Fruit fly (Drosophila melanogaster) whole organism, wandering third instar larva: ENCODE measurements around the gene CG33307.

ENCODE experiments used
- Abd-B ChIP-seq: fragments of >200 bp; optimal IDR thresholded peaks from 2 replicates; lab custom pipeline; 2017; ENCODE audit warnings: missing biosample characterization, missing genetic modification characterization
- CG32264 ChIP-seq: fragments of 200-800 bp; sonication (Bioruptor generic); optimal IDR thresholded peaks from 2 replicates; lab custom pipeline; 2016; ENCODE audit warnings: missing biosample characterization, missing genetic modification characterization
- CG9705 ChIP-seq: fragments of 200-800 bp; sonication (Bioruptor generic); optimal IDR thresholded peaks from 2 replicates; lab custom pipeline; 2018; ENCODE audit warnings: missing biosample characterization, mild to moderate bottlenecking, missing genetic modification characterization
- CrebA ChIP-seq: fragments of 200-800 bp; sonication (Bioruptor generic); optimal IDR thresholded peaks from 2 replicates; lab custom pipeline; 2016; ENCODE audit warnings: missing biosample characterization, mild to moderate bottlenecking, missing genetic modification characterization, borderline replicate concordance
- Dfd ChIP-seq: fragments of >200 bp; optimal IDR thresholded peaks from 2 replicates; lab custom pipeline; 2017; ENCODE audit warnings: missing biosample characterization, missing genetic modification characterization
- Dif ChIP-seq: fragments of 200-275, 200-300 bp; sonication (Bioruptor generic); optimal IDR thresholded peaks from 2 replicates; lab custom pipeline; 2018; ENCODE audit warnings: missing biosample characterization, missing genetic modification characterization; ENCODE audit not compliant: partially characterized antibody
- GATAd ChIP-seq: sonication (Bioruptor generic); optimal IDR thresholded peaks from 2 replicates; lab custom pipeline; 2016; ENCODE audit warnings: missing biosample characterization, missing genetic modification characterization
- HLH106 ChIP-seq: fragments of 200-800 bp; optimal IDR thresholded peaks from 3 replicates; lab custom pipeline; 2019; ENCODE audit warnings: missing biosample characterization, mild to moderate bottlenecking, missing genetic modification characterization, moderate library complexity
- Hnf4 ChIP-seq: fragments of 200-800 bp; sonication (Bioruptor generic); optimal IDR thresholded peaks from 2 replicates; lab custom pipeline; 2016; ENCODE audit warnings: missing biosample characterization, mild to moderate bottlenecking, missing genetic modification characterization
- Hr78 ChIP-seq: fragments of >200 bp; optimal IDR thresholded peaks from 2 replicates; lab custom pipeline; 2017; ENCODE audit warnings: missing biosample characterization, missing genetic modification characterization
- Hr83 ChIP-seq: fragments of 200-300 bp; sonication (Bioruptor generic); optimal IDR thresholded peaks from 2 replicates; lab custom pipeline; 2016; ENCODE audit warnings: missing biosample characterization, mild to moderate bottlenecking, missing genetic modification characterization, moderate library complexity; ENCODE audit not compliant: poor library complexity, severe bottlenecking
- Jra ChIP-seq: sonication (Bioruptor generic); optimal IDR thresholded peaks from 2 replicates; lab custom pipeline; 2016; ENCODE audit warnings: missing biosample characterization, missing genetic modification characterization
- Mio ChIP-seq: sonication (Bioruptor generic); optimal IDR thresholded peaks from 2 replicates; lab custom pipeline; 2016; ENCODE audit warnings: missing biosample characterization, missing genetic modification characterization
- Myc ChIP-seq: fragments of >200 bp; optimal IDR thresholded peaks from 2 replicates; lab custom pipeline; 2017
- N ChIP-seq: fragments of >200 bp; optimal IDR thresholded peaks from 2 replicates; lab custom pipeline; 2018; ENCODE audit warnings: missing biosample characterization, missing external identifiers, missing genetic modification characterization
- OdsH ChIP-seq: fragments of 200-800 bp; sonication (Bioruptor generic); optimal IDR thresholded peaks from 2 replicates; lab custom pipeline; 2016; ENCODE audit warnings: missing biosample characterization, mild to moderate bottlenecking, missing genetic modification characterization
- Rel ChIP-seq, 2 experiments: fragments of 200-800 bp; sonication (Bioruptor generic) in 1 of 2; optimal IDR thresholded peaks; 2 replicates in 1 of 2; 3 replicates in 1 of 2; lab custom pipeline; 2016 to 2019; ENCODE audit warnings: mild to moderate bottlenecking in 2 of 2, missing biosample characterization in 2 of 2, missing genetic modification characterization in 2 of 2, moderate library complexity in 1 of 2
- Sp1 ChIP-seq: fragments of 200-800 bp; sonication (Bioruptor generic); optimal IDR thresholded peaks from 3 replicates; lab custom pipeline; 2019; ENCODE audit warnings: missing biosample characterization, mild to moderate bottlenecking, missing genetic modification characterization, moderate library complexity
- Vsx2 ChIP-seq: fragments of 200-300, 225-300 bp; sonication (Bioruptor generic); optimal IDR thresholded peaks from 2 replicates; lab custom pipeline; 2018; ENCODE audit warnings: missing biosample characterization, missing genetic modification characterization; ENCODE audit not compliant: partially characterized antibody
- br ChIP-seq: fragments of 200-800 bp; sonication (Bioruptor generic); optimal IDR thresholded peaks from 2 replicates; lab custom pipeline; 2016; ENCODE audit warnings: missing biosample characterization, missing genetic modification characterization
- brk ChIP-seq: fragments of 200-800 bp; sonication (Bioruptor generic); optimal IDR thresholded peaks from 2 replicates; lab custom pipeline; 2016; ENCODE audit warnings: missing biosample characterization, mild to moderate bottlenecking, missing genetic modification characterization
- dl ChIP-seq, 2 experiments: fragments of 175-275, 200-275 bp in 1 of 2; fragments of 200-275 bp in 1 of 2; sonication (Bioruptor generic); optimal IDR thresholded peaks; lab custom pipeline; 2018; ENCODE audit warnings: mild to moderate bottlenecking in 2 of 2, missing biosample characterization in 2 of 2, missing genetic modification characterization in 2 of 2, moderate library complexity in 2 of 2; ENCODE audit not compliant: partially characterized antibody in 2 of 2, insufficient read depth in 1 of 2
- dmrt93B ChIP-seq: fragments of 200-800 bp; sonication (Bioruptor generic); optimal IDR thresholded peaks from 2 replicates; lab custom pipeline; 2018; ENCODE audit warnings: missing biosample characterization, mild to moderate bottlenecking, missing genetic modification characterization
- dsf ChIP-seq: sonication (Bioruptor generic); optimal IDR thresholded peaks from 2 replicates; lab custom pipeline; 2016; ENCODE audit warnings: missing biosample characterization, missing genetic modification characterization, borderline replicate concordance
- ey ChIP-seq: fragments of 200-800 bp; sonication (Bioruptor generic); optimal IDR thresholded peaks from 2 replicates; lab custom pipeline; 2016; ENCODE audit warnings: missing biosample characterization, missing genetic modification characterization
- foxo ChIP-seq, 2 experiments: fragments of 200-800 bp; sonication (Bioruptor generic); optimal IDR thresholded peaks; 2 replicates in 1 of 2; 3 replicates in 1 of 2; lab custom pipeline; 2016 to 2017; ENCODE audit warnings: missing biosample characterization in 2 of 2, missing genetic modification characterization in 2 of 2
- fru ChIP-seq: fragments of 200-800 bp; sonication (Bioruptor generic); optimal IDR thresholded peaks from 3 replicates; lab custom pipeline; 2016; ENCODE audit warnings: missing biosample characterization, mild to moderate bottlenecking, missing genetic modification characterization
- h ChIP-seq: fragments of 200-800 bp; sonication (Bioruptor generic); optimal IDR thresholded peaks from 3 replicates; lab custom pipeline; 2016; ENCODE audit warnings: missing biosample characterization, mild to moderate bottlenecking, missing genetic modification characterization
- jim ChIP-seq: fragments of 175-275, 200-325 bp; sonication (Bioruptor generic); optimal IDR thresholded peaks from 2 replicates; lab custom pipeline; 2016; ENCODE audit warnings: missing biosample characterization, mild to moderate bottlenecking, missing genetic modification characterization
- lola ChIP-seq: fragments of >200 bp; optimal IDR thresholded peaks from 2 replicates; lab custom pipeline; 2017; ENCODE audit warnings: missing biosample characterization, missing genetic modification characterization
- pan ChIP-seq: fragments of >200 bp; optimal IDR thresholded peaks from 2 replicates; lab custom pipeline; 2017
- psq ChIP-seq: fragments of 200-800 bp; sonication (Bioruptor generic); optimal IDR thresholded peaks from 3 replicates; lab custom pipeline; 2017; ENCODE audit warnings: missing biosample characterization, mild to moderate bottlenecking, missing genetic modification characterization, moderate library complexity
- rgr ChIP-seq: fragments of 200-800 bp; sonication (Bioruptor generic); optimal IDR thresholded peaks from 3 replicates; lab custom pipeline; 2016; ENCODE audit warnings: missing biosample characterization, mild to moderate bottlenecking, missing genetic modification characterization
- sage ChIP-seq: fragments of 200-800 bp; sonication (Bioruptor generic); optimal IDR thresholded peaks from 2 replicates; lab custom pipeline; 2016; ENCODE audit warnings: missing biosample characterization, mild to moderate bottlenecking, missing genetic modification characterization
- sv ChIP-seq: fragments of 200-800 bp; sonication (Bioruptor generic); optimal IDR thresholded peaks from 3 replicates; lab custom pipeline; 2016; ENCODE audit warnings: missing biosample characterization, missing genetic modification characterization
- tai ChIP-seq: sonication (Bioruptor generic); optimal IDR thresholded peaks from 2 replicates; lab custom pipeline; 2016; ENCODE audit warnings: missing biosample characterization, missing genetic modification characterization
- usp ChIP-seq: fragments of >200 bp; optimal IDR thresholded peaks from 2 replicates; lab custom pipeline; 2017; ENCODE audit warnings: missing biosample characterization, missing genetic modification characterization
- woc ChIP-seq: sonication (Bioruptor generic); optimal IDR thresholded peaks from 2 replicates; lab custom pipeline; 2016; ENCODE audit warnings: missing biosample characterization, mild to moderate bottlenecking, missing genetic modification characterization

CG33307 gene

dm6 chr2L:13881939-13882338 lies 40.6 kb upstream of the CG33307 start:
- TF ChIP-seq CG32264 (GFP tag; lab: Kevin White, UChicago): peak; percentile 44
- TF ChIP-seq dsf (GFP tag; lab: Kevin White, UChicago): peak; percentile 22
- peak; percentile 78 for TF ChIP-seq h (GFP tag; lab: Kevin White, UChicago)
- peak; percentile 54 for TF ChIP-seq tai (GFP tag; lab: Kevin White, UChicago)
- TF ChIP-seq Jra (GFP tag; lab: Kevin White, UChicago): peak; percentile 48
- peak; percentile 4 for TF ChIP-seq ey (GFP tag; lab: Kevin White, UChicago)
- TF ChIP-seq Hr83 (GFP tag; lab: Kevin White, UChicago): peak; percentile 79
- no peak for TF ChIP-seq CrebA
- TF ChIP-seq usp: no peak
- no peak for TF ChIP-seq N (GFP tag; lab: Kevin White, UChicago)
- peak; percentile 29 for TF ChIP-seq Sp1 (GFP tag; lab: Kevin White, UChicago)
- peak; percentile 80 for TF ChIP-seq rgr (GFP tag; lab: Kevin White, UChicago)
- TF ChIP-seq brk (GFP tag; lab: Kevin White, UChicago): peak; percentile 48
- TF ChIP-seq psq (GFP tag; lab: Kevin White, UChicago): peak; percentile 26
- no peak for TF ChIP-seq Myc (lab: Kevin White, UChicago)
- peak; percentile 76 for TF ChIP-seq Hnf4 (GFP tag; lab: Kevin White, UChicago)
- TF ChIP-seq Abd-B: no peak
- TF ChIP-seq foxo (GFP tag; optimal IDR thresholded peaks at IDR 0.05; lab: Kevin White, UChicago): no peak
- TF ChIP-seq OdsH: peak; percentile 56
- peak; percentile 10 for TF ChIP-seq HLH106 (tag; lab: Kevin White, UChicago)
- TF ChIP-seq GATAd (GFP tag; lab: Kevin White, UChicago): peak; percentile 10
- peak; percentile 22 for TF ChIP-seq CG9705
- peak; percentile 26 for TF ChIP-seq dmrt93B (GFP tag; lab: Kevin White, UChicago)
- peak; percentile 29 for TF ChIP-seq br (GFP tag; lab: Kevin White, UChicago)
- no peak for TF ChIP-seq sage (GFP tag; lab: Kevin White, UChicago)

dm6 chr2L:13881387-13881902 lies 40.1 kb upstream of the CG33307 start:
- TF ChIP-seq Rel (GFP tag; optimal IDR thresholded peaks at IDR 0.05; lab: Kevin White, UChicago): no peak
- peak; percentile 34 for TF ChIP-seq Rel (tag; optimal IDR thresholded peaks at IDR 0.05; lab: Kevin White, UChicago)
- no peak for TF ChIP-seq Vsx2
- TF ChIP-seq, all 38 proteins: peak for 1

dm6 chr2L:13878801-13879200 lies 37.5 kb upstream of the CG33307 start:
- TF ChIP-seq Abd-B (no peak), foxo (GFP tag; optimal IDR thresholded peaks at IDR 0.05; lab: Kevin White, UChicago) (no peak), Jra (GFP tag; lab: Kevin White, UChicago) (no peak), Hnf4 (GFP tag; lab: Kevin White, UChicago) (no peak), lola (no peak), br (GFP tag; lab: Kevin White, UChicago) (peak; percentile 14), Rel (GFP tag; optimal IDR thresholded peaks at IDR 0.05; lab: Kevin White, UChicago) (no peak), Rel (tag; optimal IDR thresholded peaks at IDR 0.05; lab: Kevin White, UChicago) (peak; percentile 19), Hr83 (GFP tag; lab: Kevin White, UChicago) (peak; percentile 80), dl (GFP tag; optimal IDR thresholded peaks at IDR 0.05; lab: Kevin White, UChicago; ENCODE audit: insufficient read depth in 1 of 2, partially characterized antibody in 2 of 2) (no peak), Vsx2 (no peak), ey (GFP tag; lab: Kevin White, UChicago) (no peak), psq (GFP tag; lab: Kevin White, UChicago) (no peak), Dif (GFP tag; lab: Kevin White, UChicago) (peak; percentile 34), CrebA (no peak), Sp1 (GFP tag; lab: Kevin White, UChicago) (no peak), CG32264 (GFP tag; lab: Kevin White, UChicago) (no peak), jim (no peak), dmrt93B (GFP tag; lab: Kevin White, UChicago) (no peak), Dfd (no peak), Hr78 (no peak), woc (GFP tag; lab: Kevin White, UChicago) (no peak), Mio (no peak), sv (GFP tag; lab: Kevin White, UChicago) (no peak), usp (no peak), tai (GFP tag; lab: Kevin White, UChicago) (peak; percentile 22), rgr (GFP tag; lab: Kevin White, UChicago) (peak; percentile 3), pan (lab: Kevin White, UChicago) (no peak), OdsH (no peak), HLH106 (tag; lab: Kevin White, UChicago) (no peak), sage (GFP tag; lab: Kevin White, UChicago) (no peak), CG9705 (no peak), brk (GFP tag; lab: Kevin White, UChicago) (no peak), N (GFP tag; lab: Kevin White, UChicago) (no peak), dsf (GFP tag; lab: Kevin White, UChicago) (no peak), Myc (lab: Kevin White, UChicago) (no peak), GATAd (GFP tag; lab: Kevin White, UChicago) (no peak), fru (no peak), h (GFP tag; lab: Kevin White, UChicago) (peak; percentile 62)
